Fruit fly (Drosophila melanogaster) whole organism, embryonic: ENCODE results near the gene zuc.

ENCODE experiments used
- Antp ChIP-seq: fragments of 200-800 bp; sonication (Bioruptor generic); optimal IDR thresholded peaks from 3 replicates; lab custom pipeline; 2016; ENCODE audit warnings: missing biosample characterization, missing genetic modification characterization
- Atf6 ChIP-seq: fragments of 200-800 bp; sonication (Bioruptor generic); IDR thresholded peaks from 2 replicates; pipeline ENCODE4 v1.3.6; 2022; ENCODE audit warnings: missing biosample characterization, missing genetic modification characterization
- B-H1 ChIP-seq: fragments of 200-800 bp; sonication (Bioruptor generic); IDR thresholded peaks from 3 replicates; pipeline ENCODE4 v1.3.6; 2022; ENCODE audit warnings: missing biosample characterization, missing genetic modification characterization
- C15 ChIP-seq: fragments of 200-800 bp; sonication (Bioruptor generic); IDR thresholded peaks from 3 replicates; pipeline ENCODE4 v1.3.6; 2022; ENCODE audit warnings: missing biosample characterization, missing genetic modification characterization
- CG11456 ChIP-seq: fragments of 200-800 bp; sonication (Bioruptor generic); IDR thresholded peaks from 3 replicates; pipeline ENCODE4 v1.3.6; 2022; ENCODE audit warnings: missing biosample characterization, missing genetic modification characterization
- CG11504 ChIP-seq: fragments of 200-800 bp; sonication (Bioruptor generic); optimal IDR thresholded peaks from 3 replicates; lab custom pipeline; 2019; ENCODE audit warnings: missing biosample characterization, mild to moderate bottlenecking, missing genetic modification characterization, moderate library complexity
- CG12744 ChIP-seq: fragments of 200-800 bp; sonication (Bioruptor generic); optimal IDR thresholded peaks from 2 replicates; lab custom pipeline; 2016; ENCODE audit warnings: missing biosample characterization, missing genetic modification characterization
- CG14014 ChIP-seq: fragments of 200-800 bp; sonication (Bioruptor generic); IDR thresholded peaks from 2 replicates; pipeline ENCODE4 v1.3.6; 2022; ENCODE audit warnings: missing biosample characterization, missing genetic modification characterization
- CG15011 ChIP-seq: fragments of 200-800 bp; sonication (Bioruptor generic); optimal IDR thresholded peaks from 3 replicates; lab custom pipeline; 2018; ENCODE audit warnings: missing biosample characterization, mild to moderate bottlenecking, missing genetic modification characterization
- CG16779 ChIP-seq: fragments of 200-800 bp; sonication (Bioruptor generic); IDR thresholded peaks from 2 replicates; pipeline ENCODE4 v1.3.6; 2022; ENCODE audit warnings: missing biosample characterization, missing genetic modification characterization
- CG18262 ChIP-seq: fragments of 200-800 bp; optimal IDR thresholded peaks from 3 replicates; lab custom pipeline; 2019; ENCODE audit warnings: missing biosample characterization, mild to moderate bottlenecking, missing genetic modification characterization, moderate library complexity
- CG18764 ChIP-seq: fragments of 200-800 bp; sonication (Bioruptor generic); optimal IDR thresholded peaks from 3 replicates; lab custom pipeline; 2016; ENCODE audit warnings: missing biosample characterization, missing genetic modification characterization
- CG2120 ChIP-seq: fragments of 200-800 bp; sonication (Bioruptor generic); optimal IDR thresholded peaks from 3 replicates; lab custom pipeline; 2016; ENCODE audit warnings: missing biosample characterization, missing genetic modification characterization
- CG2678 ChIP-seq: fragments of 200-800 bp; sonication (Bioruptor generic); optimal IDR thresholded peaks from 3 replicates; lab custom pipeline; 2019; ENCODE audit warnings: missing biosample characterization, mild to moderate bottlenecking, missing genetic modification characterization, moderate library complexity
- CG2889 ChIP-seq: fragments of 200-800 bp; sonication (Bioruptor generic); IDR thresholded peaks from 3 replicates; pipeline ENCODE4 v1.3.6; 2022; ENCODE audit warnings: missing biosample characterization, missing genetic modification characterization
- CG32767 ChIP-seq: fragments of 200-800 bp; sonication (Bioruptor generic); IDR thresholded peaks from 2 replicates; pipeline ENCODE4 v1.3.6; 2022; ENCODE audit warnings: missing biosample characterization, missing genetic modification characterization
- CG4707 ChIP-seq: fragments of 200-800 bp; sonication (Bioruptor generic); optimal IDR thresholded peaks from 2 replicates; lab custom pipeline; 2018; ENCODE audit warnings: missing biosample characterization, mild to moderate bottlenecking, missing genetic modification characterization, moderate library complexity
- CG5953 ChIP-seq: fragments of 200-800 bp; sonication (Bioruptor generic); IDR thresholded peaks from 2 replicates; pipeline ENCODE4 v1.3.6; 2022; ENCODE audit warnings: missing biosample characterization, missing genetic modification characterization
- CG6175 ChIP-seq: fragments of 200-800 bp; sonication (Bioruptor generic); IDR thresholded peaks from 3 replicates; pipeline ENCODE4 v1.3.6; 2022; ENCODE audit warnings: missing biosample characterization, missing genetic modification characterization
- CG6791 ChIP-seq: fragments of 200-800 bp; sonication (Bioruptor generic); IDR thresholded peaks from 3 replicates; pipeline ENCODE4 v1.3.6; 2022; ENCODE audit warnings: missing biosample characterization, missing genetic modification characterization; ENCODE audit not compliant: partially characterized antibody
- CG6854 ChIP-seq: fragments of 200-800 bp; sonication (Bioruptor generic); optimal IDR thresholded peaks from 3 replicates; lab custom pipeline; 2017; ENCODE audit warnings: missing biosample characterization, mild to moderate bottlenecking, missing genetic modification characterization
- CG7357 ChIP-seq: fragments of 200-800 bp; sonication (Bioruptor generic); IDR thresholded peaks from 3 replicates; pipeline ENCODE4 v1.3.6; 2022; ENCODE audit warnings: missing biosample characterization, missing genetic modification characterization
- CG7556 ChIP-seq: fragments of 200-800 bp; sonication (Bioruptor generic); optimal IDR thresholded peaks from 2 replicates; lab custom pipeline; 2017; ENCODE audit warnings: missing biosample characterization, mild to moderate bottlenecking, missing genetic modification characterization
- CG7928 ChIP-seq: fragments of 200-800 bp; sonication (Bioruptor generic); optimal IDR thresholded peaks from 2 replicates; lab custom pipeline; 2017; ENCODE audit warnings: missing biosample characterization, mild to moderate bottlenecking, missing genetic modification characterization
- CG8290 ChIP-seq, 3 experiments: fragments of 200-800 bp; sonication (Bioruptor generic); optimal IDR thresholded peaks; 2 replicates each; lab custom pipeline; 2016 to 2019; ENCODE audit warnings: missing biosample characterization in 3 of 3, missing genetic modification characterization in 3 of 3, mild to moderate bottlenecking in 2 of 3, moderate library complexity in 1 of 3
- CG9727 ChIP-seq: fragments of 200-800 bp; sonication (Bioruptor generic); optimal IDR thresholded peaks from 3 replicates; lab custom pipeline; 2017; ENCODE audit warnings: missing biosample characterization, mild to moderate bottlenecking, missing genetic modification characterization
- Gug ChIP-seq: fragments of 200-800 bp; sonication (Bioruptor generic); IDR thresholded peaks from 4 replicates; pipeline ENCODE4 v1.3.6; 2022; ENCODE audit warnings: missing biosample characterization, missing genetic modification characterization
- HLH54F ChIP-seq: fragments of 200-800 bp; sonication (Bioruptor generic); optimal IDR thresholded peaks from 3 replicates; lab custom pipeline; 2016; ENCODE audit warnings: missing biosample characterization, missing genetic modification characterization
- Hmr ChIP-seq: fragments of 200-800 bp; sonication (Bioruptor generic); optimal IDR thresholded peaks from 3 replicates; lab custom pipeline; 2017; ENCODE audit warnings: mild to moderate bottlenecking, missing biosample characterization, missing genetic modification reagents, missing genetic modification characterization
- Lpt ChIP-seq: fragments of >200 bp; optimal IDR thresholded peaks from 2 replicates; lab custom pipeline; 2018; ENCODE audit warnings: missing biosample characterization, missing genetic modification characterization
- Nf-YA ChIP-seq: fragments of 200-800 bp; sonication (Bioruptor generic); IDR thresholded peaks from 2 replicates; pipeline ENCODE4 v1.3.6; 2022; ENCODE audit warnings: missing biosample characterization, missing genetic modification characterization
- Sox102F ChIP-seq: fragments of 200-800 bp; sonication (Bioruptor generic); optimal IDR thresholded peaks from 2 replicates; lab custom pipeline; 2018; ENCODE audit warnings: missing biosample characterization, mild to moderate bottlenecking, missing genetic modification characterization, moderate library complexity
- Taf1 ChIP-seq: fragments of 200-800 bp; sonication (Bioruptor generic); IDR thresholded peaks from 2 replicates; pipeline ENCODE4 v1.3.6; 2022; ENCODE audit warnings: missing biosample characterization, missing genetic modification characterization
- Vsx1 ChIP-seq: fragments of 200-800 bp; sonication (Bioruptor generic); optimal IDR thresholded peaks from 2 replicates; lab custom pipeline; 2017; ENCODE audit warnings: missing biosample characterization, mild to moderate bottlenecking, missing genetic modification characterization, missing genetic modification reagents
- chinmo ChIP-seq: fragments of 200-800 bp; sonication (Bioruptor generic); IDR thresholded peaks from 4 replicates; pipeline ENCODE4 v1.3.6; 2022; ENCODE audit warnings: missing biosample characterization, missing genetic modification characterization; ENCODE audit not compliant: partially characterized antibody
- dm ChIP-seq: fragments of 200-800 bp; sonication (Bioruptor generic); optimal IDR thresholded peaks from 3 replicates; lab custom pipeline; 2016; ENCODE audit warnings: missing biosample characterization, missing genetic modification characterization
- dpn ChIP-seq, 2 experiments: fragments of 200-800 bp; sonication (Bioruptor generic); optimal IDR thresholded peaks; 3 replicates each; lab custom pipeline; 2016; ENCODE audit warnings: missing biosample characterization in 2 of 2, missing genetic modification characterization in 2 of 2
- emc ChIP-seq: fragments of 200-800 bp; sonication (Bioruptor generic); optimal IDR thresholded peaks from 2 replicates; lab custom pipeline; 2016; ENCODE audit warnings: missing biosample characterization, missing genetic modification characterization
- ewg ChIP-seq: fragments of 200-800 bp; sonication (Bioruptor generic); optimal IDR thresholded peaks from 3 replicates; lab custom pipeline; 2017; ENCODE audit warnings: mild to moderate bottlenecking, missing biosample characterization, missing genetic modification reagents, missing genetic modification characterization
- fd3F ChIP-seq: fragments of 200-800 bp; sonication (Bioruptor generic); optimal IDR thresholded peaks from 2 replicates; lab custom pipeline; 2018; ENCODE audit warnings: missing biosample characterization, mild to moderate bottlenecking, missing genetic modification characterization, moderate library complexity
- fd64A ChIP-seq: fragments of 200-800 bp; sonication (Bioruptor generic); optimal IDR thresholded peaks from 3 replicates; lab custom pipeline; 2018; ENCODE audit warnings: missing biosample characterization, mild to moderate bottlenecking, missing genetic modification characterization
- grn ChIP-seq: fragments of 200-800 bp; sonication (Bioruptor generic); optimal IDR thresholded peaks from 3 replicates; lab custom pipeline; 2017; ENCODE audit warnings: missing biosample characterization, missing genetic modification characterization
- kah ChIP-seq: fragments of 200-800 bp; sonication (Bioruptor generic); optimal IDR thresholded peaks from 2 replicates; lab custom pipeline; 2018; ENCODE audit warnings: missing biosample characterization, mild to moderate bottlenecking, missing genetic modification characterization
- lmd ChIP-seq: fragments of 200-800 bp; sonication (Bioruptor generic); IDR thresholded peaks from 2 replicates; pipeline ENCODE4 v1.3.6; 2022; ENCODE audit warnings: missing biosample characterization, missing genetic modification characterization
- oc ChIP-seq: fragments of 200-800 bp; sonication (Bioruptor generic); optimal IDR thresholded peaks from 2 replicates; lab custom pipeline; 2018; ENCODE audit warnings: missing biosample characterization, mild to moderate bottlenecking, missing genetic modification characterization, moderate library complexity
- pfk ChIP-seq: fragments of 200-800 bp; sonication (Bioruptor generic); optimal IDR thresholded peaks from 2 replicates; lab custom pipeline; 2018; ENCODE audit warnings: missing biosample characterization, mild to moderate bottlenecking, missing genetic modification characterization, moderate library complexity
- run ChIP-seq: fragments of 200-800 bp; sonication (Bioruptor generic); optimal IDR thresholded peaks from 3 replicates; lab custom pipeline; 2018; ENCODE audit warnings: missing biosample characterization, mild to moderate bottlenecking, missing genetic modification characterization
- sc ChIP-seq, 3 experiments: fragments of >200 bp in 2 of 3; fragments of 200-800 bp in 1 of 3; sonication (Bioruptor generic) in 1 of 3; optimal IDR thresholded peaks; 2 replicates in 2 of 3; 3 replicates in 1 of 3; lab custom pipeline; 2017; ENCODE audit warnings: mild to moderate bottlenecking in 1 of 3, missing biosample characterization in 1 of 3, missing genetic modification characterization in 1 of 3, missing genetic modification reagents in 1 of 3
- sisA ChIP-seq: fragments of 200-800 bp; sonication (Bioruptor generic); IDR thresholded peaks from 2 replicates; pipeline ENCODE4 v1.3.6; 2022; ENCODE audit warnings: missing biosample characterization, missing genetic modification characterization
- tgo ChIP-seq: fragments of 200-800 bp; sonication (Bioruptor generic); IDR thresholded peaks from 3 replicates; pipeline ENCODE4 v1.3.6; 2022; ENCODE audit warnings: missing biosample characterization, missing genetic modification characterization
- tin ChIP-seq: fragments of 200-800 bp; sonication (Bioruptor generic); optimal IDR thresholded peaks from 3 replicates; lab custom pipeline; 2016; ENCODE audit warnings: missing biosample characterization, missing genetic modification characterization

Gene zuc

dm6 chr2L:12025505-12025904 is 35.8 kb upstream of the zuc start (continued):
- peak; percentile 7 for TF ChIP-seq CG2120 (GFP tag; lab: Kevin White, UChicago)
- TF ChIP-seq run (tag; lab: Kevin White, UChicago), result no peak
- TF ChIP-seq Hmr (GFP tag; lab: Kevin White, UChicago), result peak; percentile 13
- TF ChIP-seq pfk (GFP tag; lab: Kevin White, UChicago), result no peak
- no peak for TF ChIP-seq CG9727 (GFP tag; lab: Kevin White, UChicago)
- TF ChIP-seq CG18764, result no peak
- TF ChIP-seq kah (GFP tag; lab: Kevin White, UChicago), result peak; percentile 64
- no peak for TF ChIP-seq fd3F (GFP tag; lab: Kevin White, UChicago)
- no peak for TF ChIP-seq CG8290 (GFP tag; optimal IDR thresholded peaks at IDR 0.05; lab: Kevin White, UChicago)
- TF ChIP-seq CG8290 (tag; optimal IDR thresholded peaks at IDR 0.05; lab: Kevin White, UChicago), result peak in 1 of 2 experiments; percentile 74
- TF ChIP-seq sisA (GFP tag; lab: Robert Waterston, UW), result no peak
- TF ChIP-seq CG15011 (GFP tag; lab: Kevin White, UChicago), result no peak
- TF ChIP-seq CG12744 (GFP tag; lab: Kevin White, UChicago), result no peak
- no peak for TF ChIP-seq Taf1
- peak; percentile 54 for TF ChIP-seq CG11504
- TF ChIP-seq CG7357 (GFP tag; lab: Robert Waterston, UW), result no peak
- TF ChIP-seq tin (GFP tag; lab: Kevin White, UChicago), result no peak
- TF ChIP-seq ewg (GFP tag; lab: Kevin White, UChicago), result no peak
- TF ChIP-seq HLH54F (GFP tag; lab: Kevin White, UChicago), result no peak
- no peak for TF ChIP-seq sc (optimal IDR thresholded peaks at IDR 0.05; lab: Kevin White, UChicago)
- TF ChIP-seq sc (GFP tag; optimal IDR thresholded peaks at IDR 0.05; lab: Kevin White, UChicago), result no peak
- no peak for TF ChIP-seq emc
- no peak for TF ChIP-seq dm (GFP tag; lab: Kevin White, UChicago)
- no peak for TF ChIP-seq Nf-YA (GFP tag; lab: Robert Waterston, UW)
- TF ChIP-seq CG4707 (GFP tag; lab: Kevin White, UChicago), result no peak
- TF ChIP-seq CG14014, result no peak
- TF ChIP-seq CG7928 (GFP tag; lab: Kevin White, UChicago), result no peak
- no peak for TF ChIP-seq grn (GFP tag; lab: Kevin White, UChicago)
- no peak for TF ChIP-seq C15
- no peak for TF ChIP-seq CG2889 (GFP tag; lab: Robert Waterston, UW)
- TF ChIP-seq lmd (GFP tag; lab: Robert Waterston, UW), result no peak; the same call in 1 of the 2 replicates
- TF ChIP-seq Atf6 (GFP tag; lab: Robert Waterston, UW), result peak; percentile 21; the same call in 1 of the 2 replicates
- TF ChIP-seq fd64A, result no peak
- TF ChIP-seq Vsx1, result no peak
- no peak for TF ChIP-seq Gug (GFP tag; lab: Robert Waterston, UW)
- no peak for TF ChIP-seq CG6854 (GFP tag; lab: Kevin White, UChicago)
- TF ChIP-seq CG6175, result no peak
- TF ChIP-seq tgo (GFP tag; lab: Robert Waterston, UW), result no peak
- TF ChIP-seq Lpt (GFP tag; lab: Kevin White, UChicago), result no peak
- peak; percentile 7 for TF ChIP-seq Sox102F (GFP tag; lab: Kevin White, UChicago)
- TF ChIP-seq CG11456, result 0 out of 3 replicates have a peak, but pooled peaks have one; percentile 24
- no peak for TF ChIP-seq CG7556 (GFP tag; lab: Kevin White, UChicago)
- no peak for TF ChIP-seq oc (tag; lab: Kevin White, UChicago)
- no peak for TF ChIP-seq CG6791 (GFP tag; lab: Robert Waterston, UW)
- no peak for TF ChIP-seq CG16779 (GFP tag; lab: Robert Waterston, UW)
- peak; percentile 82; the same call in 2 of the 4 replicates for TF ChIP-seq chinmo (GFP tag; lab: Robert Waterston, UW)
- TF ChIP-seq CG32767 (GFP tag; lab: Robert Waterston, UW), result no peak
- TF ChIP-seq CG5953 (GFP tag; lab: Robert Waterston, UW), result no peak
- TF ChIP-seq B-H1 (GFP tag; lab: Robert Waterston, UW), result no peak
- no peak for TF ChIP-seq Antp (GFP tag; lab: Kevin White, UChicago)
- peak; percentile 19 for TF ChIP-seq CG2678 (tag; lab: Kevin White, UChicago)
- no peak for TF ChIP-seq dpn (GFP tag; optimal IDR thresholded peaks at IDR 0.05; lab: Kevin White, UChicago)
- no peak for TF ChIP-seq CG18262
